Fruit fly (Drosophila melanogaster) whole organism, embryonic: ENCODE data around the gene asp.

ENCODE experiments used
- Adf1 ChIP-seq: fragments of 200-800 bp; sonication (Bioruptor generic); IDR thresholded peaks from 2 replicates; pipeline ENCODE4 v1.3.6; 2022; ENCODE audit warnings: missing biosample characterization, missing genetic modification characterization
- Atf3 ChIP-seq: fragments of 200-800 bp; sonication (Bioruptor generic); optimal IDR thresholded peaks from 3 replicates; lab custom pipeline; 2016; ENCODE audit warnings: missing biosample characterization, missing genetic modification characterization
- BEAF-32 ChIP-seq: fragments of 200-800 bp; sonication (Bioruptor generic); optimal IDR thresholded peaks from 3 replicates; lab custom pipeline; 2017; ENCODE audit warnings: missing biosample characterization, missing genetic modification characterization, mild to moderate bottlenecking, moderate library complexity, missing genetic modification reagents
- CG12659 ChIP-seq: fragments of 200-800 bp; sonication (Bioruptor generic); optimal IDR thresholded peaks from 3 replicates; lab custom pipeline; 2017; ENCODE audit warnings: mild to moderate bottlenecking, missing biosample characterization, missing genetic modification reagents, missing genetic modification characterization
- CG15073 ChIP-seq: fragments of 200-800 bp; sonication (Bioruptor generic); optimal IDR thresholded peaks from 2 replicates; lab custom pipeline; 2016; ENCODE audit warnings: missing biosample characterization, missing genetic modification characterization
- CG16813 ChIP-seq: fragments of 200-800 bp; sonication (Bioruptor generic); IDR thresholded peaks from 3 replicates; pipeline ENCODE4 v1.3.6; 2022; ENCODE audit warnings: missing biosample characterization, missing genetic modification characterization; ENCODE audit not compliant: partially characterized antibody
- CG17385 ChIP-seq: fragments of 200-800 bp; sonication (Bioruptor generic); optimal IDR thresholded peaks from 3 replicates; lab custom pipeline; 2018; ENCODE audit warnings: missing biosample characterization, mild to moderate bottlenecking, missing genetic modification characterization
- CG2116 ChIP-seq: fragments of 200-800 bp; sonication (Bioruptor generic); optimal IDR thresholded peaks from 3 replicates; lab custom pipeline; 2018; ENCODE audit warnings: missing biosample characterization, mild to moderate bottlenecking, missing genetic modification characterization
- CG31224 ChIP-seq: fragments of 200-800 bp; sonication (Bioruptor generic); IDR thresholded peaks from 2 replicates; pipeline ENCODE4 v1.3.6; 2022; ENCODE audit warnings: missing biosample characterization, missing genetic modification characterization
- CG3281 ChIP-seq: fragments of 200-800 bp; sonication (Bioruptor generic); optimal IDR thresholded peaks from 3 replicates; lab custom pipeline; 2017; ENCODE audit warnings: missing biosample characterization, mild to moderate bottlenecking, missing genetic modification characterization
- CG3407 ChIP-seq: fragments of 200-800 bp; sonication (Bioruptor generic); optimal IDR thresholded peaks from 2 replicates; lab custom pipeline; 2018; ENCODE audit warnings: missing biosample characterization, mild to moderate bottlenecking, missing genetic modification characterization
- CG34224 ChIP-seq: fragments of 200-800 bp; sonication (Bioruptor generic); IDR thresholded peaks from 3 replicates; pipeline ENCODE4 v1.3.6; 2022; ENCODE audit warnings: missing biosample characterization, missing genetic modification characterization; ENCODE audit not compliant: partially characterized antibody
- CG6765 ChIP-seq: fragments of 200-800 bp; sonication (Bioruptor generic); optimal IDR thresholded peaks from 3 replicates; lab custom pipeline; 2017; ENCODE audit warnings: missing biosample characterization, mild to moderate bottlenecking, missing genetic modification characterization
- CG7745 ChIP-seq: fragments of 200-800 bp; sonication (Bioruptor generic); optimal IDR thresholded peaks from 2 replicates; lab custom pipeline; 2018; ENCODE audit warnings: missing biosample characterization, mild to moderate bottlenecking, missing genetic modification characterization, moderate library complexity
- CG7963 ChIP-seq: fragments of 200-800 bp; sonication (Bioruptor generic); IDR thresholded peaks from 3 replicates; pipeline ENCODE4 v1.3.6; 2022; ENCODE audit warnings: missing biosample characterization, missing genetic modification characterization; ENCODE audit not compliant: partially characterized antibody
- CG8359 ChIP-seq: fragments of 200-800 bp; sonication (Bioruptor generic); optimal IDR thresholded peaks from 2 replicates; lab custom pipeline; 2017; ENCODE audit warnings: missing biosample characterization, mild to moderate bottlenecking, missing genetic modification characterization, borderline replicate concordance
- CG9797 ChIP-seq: fragments of 200-800 bp; sonication (Bioruptor generic); optimal IDR thresholded peaks from 3 replicates; lab custom pipeline; 2018; ENCODE audit warnings: missing biosample characterization, mild to moderate bottlenecking, missing genetic modification characterization
- CHES-1-like ChIP-seq: fragments of 200-800 bp; sonication (Bioruptor generic); optimal IDR thresholded peaks from 2 replicates; lab custom pipeline; 2016; ENCODE audit warnings: missing biosample characterization, missing genetic modification characterization
- Chrac-16 ChIP-seq: fragments of 200-800 bp; sonication (Bioruptor generic); optimal IDR thresholded peaks from 3 replicates; lab custom pipeline; 2016; ENCODE audit warnings: missing biosample characterization, missing genetic modification characterization
- Doc3 ChIP-seq: fragments of 200-800 bp; sonication (Bioruptor generic); IDR thresholded peaks from 3 replicates; pipeline ENCODE4 v1.3.6; 2022; ENCODE audit warnings: missing biosample characterization, missing genetic modification characterization; ENCODE audit not compliant: partially characterized antibody
- Dref ChIP-seq: fragments of 200-800 bp; sonication (Bioruptor generic); IDR thresholded peaks from 2 replicates; pipeline ENCODE4 v1.3.6; 2022; ENCODE audit warnings: missing biosample characterization, missing genetic modification characterization
- E2f2 ChIP-seq: fragments of 200-800 bp; sonication (Bioruptor generic); IDR thresholded peaks from 2 replicates; pipeline ENCODE4 v1.3.6; 2022; ENCODE audit warnings: missing biosample characterization, missing genetic modification characterization
- Ets97D ChIP-seq: fragments of 200-800 bp; sonication (Bioruptor generic); optimal IDR thresholded peaks from 3 replicates; lab custom pipeline; 2016; ENCODE audit warnings: missing biosample characterization, missing genetic modification characterization
- HLH4C ChIP-seq: fragments of 200-800 bp; sonication (Bioruptor generic); IDR thresholded peaks from 3 replicates; pipeline ENCODE4 v1.3.6; 2022; ENCODE audit warnings: missing biosample characterization, missing genetic modification characterization; ENCODE audit not compliant: partially characterized antibody
- Hey ChIP-seq: fragments of 200-800 bp; sonication (Bioruptor generic); optimal IDR thresholded peaks from 3 replicates; lab custom pipeline; 2018; ENCODE audit warnings: missing biosample characterization, mild to moderate bottlenecking, missing genetic modification characterization
- Pdp1 ChIP-seq, 2 experiments: fragments of 200-800 bp; sonication (Bioruptor generic); optimal IDR thresholded peaks; 3 replicates each; lab custom pipeline; 2016; ENCODE audit warnings: missing biosample characterization in 2 of 2, missing genetic modification characterization in 2 of 2, mild to moderate bottlenecking in 1 of 2, moderate library complexity in 1 of 2
- Scr ChIP-seq: fragments of 200-800 bp; sonication (Bioruptor generic); IDR thresholded peaks from 2 replicates; pipeline ENCODE4 v1.3.6; 2022; ENCODE audit warnings: missing biosample characterization, missing genetic modification characterization; ENCODE audit not compliant: partially characterized antibody
- Sin3A ChIP-seq: fragments of >200 bp; optimal IDR thresholded peaks from 2 replicates; lab custom pipeline; 2018
- Six4 ChIP-seq: fragments of 200-800 bp; sonication (Bioruptor generic); optimal IDR thresholded peaks from 2 replicates; lab custom pipeline; 2016; ENCODE audit warnings: missing biosample characterization, missing genetic modification characterization
- Sry-β ChIP-seq: fragments of 200-800 bp; sonication (Bioruptor generic); optimal IDR thresholded peaks from 2 replicates; lab custom pipeline; 2018; ENCODE audit warnings: missing biosample characterization, mild to moderate bottlenecking, missing genetic modification characterization, moderate library complexity
- Sry-δ ChIP-seq: fragments of 200-800 bp; sonication (Bioruptor generic); optimal IDR thresholded peaks from 2 replicates; lab custom pipeline; 2016; ENCODE audit warnings: missing biosample characterization, missing genetic modification characterization
- ato ChIP-seq: fragments of 200-800 bp; sonication (Bioruptor generic); IDR thresholded peaks from 2 replicates; pipeline ENCODE4 v1.3.6; 2022; ENCODE audit warnings: missing biosample characterization, missing genetic modification characterization; ENCODE audit not compliant: partially characterized antibody
- bab2 ChIP-seq: fragments of 200-800 bp; sonication (Bioruptor generic); optimal IDR thresholded peaks from 2 replicates; lab custom pipeline; 2016; ENCODE audit warnings: missing biosample characterization, missing genetic modification characterization
- chinmo ChIP-seq: fragments of 200-800 bp; sonication (Bioruptor generic); IDR thresholded peaks from 4 replicates; pipeline ENCODE4 v1.3.6; 2022; ENCODE audit warnings: missing biosample characterization, missing genetic modification characterization; ENCODE audit not compliant: partially characterized antibody
- crc ChIP-seq: fragments of 200-800 bp; sonication (Bioruptor generic); optimal IDR thresholded peaks from 2 replicates; lab custom pipeline; 2016; ENCODE audit warnings: missing biosample characterization, missing genetic modification characterization
- crol ChIP-seq: fragments of 200-800 bp; sonication (Bioruptor generic); IDR thresholded peaks from 2 replicates; pipeline ENCODE4 v1.3.6; 2022; ENCODE audit warnings: missing biosample characterization, missing genetic modification characterization
- disco-r ChIP-seq: fragments of 200-800 bp; sonication (Bioruptor generic); optimal IDR thresholded peaks from 2 replicates; lab custom pipeline; 2016; ENCODE audit warnings: missing biosample characterization, missing genetic modification characterization
- gfzf ChIP-seq: fragments of 200-800 bp; sonication (Bioruptor generic); optimal IDR thresholded peaks from 2 replicates; lab custom pipeline; 2016; ENCODE audit warnings: missing biosample characterization, mild to moderate bottlenecking, missing genetic modification characterization, moderate library complexity
- gsb-n ChIP-seq: fragments of 200-800 bp; sonication (Bioruptor generic); optimal IDR thresholded peaks from 3 replicates; lab custom pipeline; 2018; ENCODE audit warnings: missing biosample characterization, mild to moderate bottlenecking, missing genetic modification characterization
- hb ChIP-seq: fragments of 200-800 bp; sonication (Bioruptor generic); IDR thresholded peaks from 3 replicates; pipeline ENCODE4 v1.3.6; 2022; ENCODE audit warnings: missing biosample characterization, missing genetic modification characterization; ENCODE audit not compliant: partially characterized antibody
- odd ChIP-seq: fragments of 200-800 bp; sonication (Bioruptor generic); optimal IDR thresholded peaks from 2 replicates; lab custom pipeline; 2017; ENCODE audit warnings: missing biosample characterization, mild to moderate bottlenecking, missing genetic modification characterization
- pzg ChIP-seq: fragments of 200-800 bp; sonication (Bioruptor generic); optimal IDR thresholded peaks from 3 replicates; lab custom pipeline; 2018; ENCODE audit warnings: missing biosample characterization, mild to moderate bottlenecking, missing genetic modification characterization, moderate library complexity
- scrt ChIP-seq: fragments of 200-800 bp; sonication (Bioruptor generic); optimal IDR thresholded peaks from 2 replicates; lab custom pipeline; 2018; ENCODE audit warnings: missing biosample characterization, mild to moderate bottlenecking, missing genetic modification characterization, moderate library complexity
- trem ChIP-seq: fragments of 200-800 bp; optimal IDR thresholded peaks from 3 replicates; lab custom pipeline; 2019; ENCODE audit warnings: missing biosample characterization, mild to moderate bottlenecking, missing genetic modification characterization, moderate library complexity
- vnd ChIP-seq: fragments of 200-800 bp; sonication (Bioruptor generic); IDR thresholded peaks from 3 replicates; pipeline ENCODE4 v1.3.6; 2022; ENCODE audit warnings: missing biosample characterization, missing genetic modification characterization; ENCODE audit not compliant: partially characterized antibody
- zen2 ChIP-seq: fragments of 200-800 bp; sonication (Bioruptor generic); IDR thresholded peaks from 3 replicates; pipeline ENCODE4 v1.3.6; 2022; ENCODE audit warnings: missing biosample characterization, missing genetic modification characterization; ENCODE audit not compliant: partially characterized antibody

asp gene

DNA sequence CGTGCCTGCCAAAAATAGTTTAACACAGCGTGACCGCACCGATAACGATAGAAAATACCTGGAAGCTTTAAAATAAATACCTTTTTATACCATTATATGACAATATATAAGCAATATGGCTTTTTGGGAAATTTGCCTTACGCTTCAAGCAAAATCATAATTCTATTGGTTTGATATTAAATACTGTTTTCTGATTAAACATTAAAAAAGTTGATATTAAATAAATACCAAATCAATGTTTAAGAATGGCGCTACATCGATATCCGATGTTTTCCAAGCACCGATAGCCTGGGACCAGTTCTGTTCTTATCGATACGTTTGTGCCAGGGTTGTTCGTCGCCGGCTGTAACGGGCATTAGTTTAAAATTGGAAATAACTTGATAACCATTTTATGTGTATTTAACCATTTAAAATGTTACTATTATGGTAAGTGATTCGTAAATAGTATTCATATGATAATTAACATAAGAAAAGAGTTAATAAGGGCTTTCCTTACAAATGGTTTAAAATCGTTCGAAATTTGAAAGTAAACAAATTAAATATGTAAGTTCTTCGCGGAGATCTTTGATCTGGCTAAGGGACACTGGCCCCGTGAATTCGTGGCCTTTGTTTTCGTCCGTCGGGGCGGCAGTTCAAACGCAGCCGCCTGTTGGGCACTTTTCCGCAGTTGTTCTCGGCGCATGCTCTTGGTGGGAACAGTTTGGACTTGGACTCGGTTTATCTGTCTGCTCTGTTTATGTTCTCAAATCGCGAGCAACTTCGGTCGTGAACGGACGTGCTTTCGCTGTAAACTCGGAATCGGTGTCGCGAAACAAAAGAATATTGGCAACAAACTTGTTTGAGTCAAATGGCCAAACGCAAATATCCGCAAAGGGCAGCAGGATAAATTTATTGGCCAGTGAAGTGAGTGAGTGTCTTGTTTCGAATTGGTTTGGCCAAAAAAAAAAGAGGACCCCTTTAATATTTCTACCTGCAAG is 34.0 kb upstream of the asp start, which contains the start of the genes CG13630 and tok (continued):
- peak; percentile 9 for TF ChIP-seq scrt
- peak; percentile 69 for TF ChIP-seq pzg (GFP tag; lab: Kevin White, UChicago)
- TF ChIP-seq CG17385 (GFP tag; lab: Kevin White, UChicago): no peak
- no peak for TF ChIP-seq CHES-1-like (GFP tag; lab: Kevin White, UChicago)
- TF ChIP-seq Dref: peak; percentile 96
- peak; percentile 64 for TF ChIP-seq CG34224
- peak; percentile 63 for TF ChIP-seq gfzf (GFP tag; lab: Kevin White, UChicago)
- TF ChIP-seq disco-r (GFP tag; lab: Kevin White, UChicago): no peak
- no peak for TF ChIP-seq bab2 (GFP tag; lab: Kevin White, UChicago)
- no peak for TF ChIP-seq Hey (tag; lab: Kevin White, UChicago)
- TF ChIP-seq Adf1 (GFP tag; lab: Robert Waterston, UW): peak; percentile 13; the same call in 1 of the 2 replicates
- no peak for TF ChIP-seq crol (GFP tag; lab: Robert Waterston, UW)
- peak; percentile 38 for TF ChIP-seq gsb-n (tag; lab: Kevin White, UChicago)
- no peak for TF ChIP-seq Atf3 (GFP tag; lab: Kevin White, UChicago)
- no peak for TF ChIP-seq odd (GFP tag; lab: Kevin White, UChicago)
- TF ChIP-seq Six4 (GFP tag; lab: Kevin White, UChicago): no peak
- TF ChIP-seq CG3281 (GFP tag; lab: Kevin White, UChicago): peak; percentile 100
- no peak for TF ChIP-seq CG6765 (GFP tag; lab: Kevin White, UChicago)
- 0 out of 4 replicates have a peak, but pooled peaks have one; percentile 7 for TF ChIP-seq chinmo (GFP tag; lab: Robert Waterston, UW)
- no peak for TF ChIP-seq CG15073
- TF ChIP-seq Doc3 (GFP tag; lab: Robert Waterston, UW): peak; percentile 72
- peak; percentile 54 for TF ChIP-seq trem
- peak; percentile 85 for TF ChIP-seq CG2116 (GFP tag; lab: Kevin White, UChicago)
- TF ChIP-seq Chrac-16 (GFP tag; lab: Kevin White, UChicago): no peak
- TF ChIP-seq CG8359 (GFP tag; lab: Kevin White, UChicago): no peak
- peak; percentile 83 for TF ChIP-seq BEAF-32 (GFP tag; lab: Kevin White, UChicago)
- TF ChIP-seq CG31224 (GFP tag; lab: Robert Waterston, UW): no peak
- TF ChIP-seq hb (GFP tag; lab: Robert Waterston, UW): peak; percentile 72; the same call in 2 of the 3 replicates
- peak; percentile 79 for TF ChIP-seq CG16813 (GFP tag; lab: Robert Waterston, UW)
- TF ChIP-seq Sin3A (lab: Kevin White, UChicago): peak; percentile 56
- TF ChIP-seq CG7745 (tag; lab: Kevin White, UChicago): no peak
- peak; percentile 66 for TF ChIP-seq vnd (GFP tag; lab: Robert Waterston, UW)
- no peak for TF ChIP-seq crc (GFP tag; lab: Kevin White, UChicago)
- peak; percentile 76 for TF ChIP-seq CG7963 (GFP tag; lab: Robert Waterston, UW)
- no peak for TF ChIP-seq Sry-β (GFP tag; lab: Kevin White, UChicago)
- TF ChIP-seq Ets97D (GFP tag; lab: Kevin White, UChicago): peak; percentile 21
- TF ChIP-seq Scr (GFP tag; lab: Robert Waterston, UW): peak; percentile 78
- TF ChIP-seq CG3407 (GFP tag; lab: Kevin White, UChicago): no peak
- peak; percentile 88 for TF ChIP-seq HLH4C
- TF ChIP-seq Sry-δ: peak; percentile 57
- TF ChIP-seq E2f2 (GFP tag; lab: Robert Waterston, UW): peak; percentile 90
- peak in 1 of 2 experiments; percentile 18 for TF ChIP-seq Pdp1 (GFP tag; optimal IDR thresholded peaks at IDR 0.05; lab: Kevin White, UChicago)
- TF ChIP-seq CG9797 (GFP tag; lab: Kevin White, UChicago): peak; percentile 49
- TF ChIP-seq zen2 (GFP tag; lab: Robert Waterston, UW): peak; percentile 41; the same call in 1 of the 3 replicates
- peak; percentile 33 for TF ChIP-seq CG12659 (GFP tag; lab: Kevin White, UChicago)
- peak; percentile 44 for TF ChIP-seq ato
